Worm (Caenorhabditis elegans): ENCODE results near the gene C04C3.7.
"Not testable (repeated sequence)": the region's sequence is repeated elsewhere in the genome, so short reads cannot be mapped to it uniquely, and the experiment has no call there.

Gene C04C3.7

ce11 chrIV:3389999-3390398 is 43.3 kb downstream of the C04C3.7 start, which contains the start of gene B0546.5:
B0546.5 (minus strand) TSS chrIV:3390099.
- not testable (repeated sequence) for TF ChIP-seq him-1, W03F9.2, dao-5 (tag; optimal IDR thresholded peaks at IDR 0.05)

ce11 chrIV:3386504-3387290 is 46.6 kb downstream of the C04C3.7 start:
- no peak for TF ChIP-seq dao-5 (tag; optimal IDR thresholded peaks at IDR 0.05)
- TF ChIP-seq W03F9.2 (tag; optimal IDR thresholded peaks at IDR 0.05): no peak
- no peak for TF ChIP-seq him-1 (tag; optimal IDR thresholded peaks at IDR 0.05)

ce11 chrIV:3385337-3386215 is 47.7 kb downstream of the C04C3.7 start, which contains the start of gene mai-2:
mai-2 (plus strand) TSS chrIV:3385910.
- TF ChIP-seq him-1 (tag; optimal IDR thresholded peaks at IDR 0.05): no peak
- no peak for TF ChIP-seq W03F9.2 (tag; optimal IDR thresholded peaks at IDR 0.05)
- TF ChIP-seq dao-5 (tag; optimal IDR thresholded peaks at IDR 0.05): no peak

- TF ChIP-seq dao-5 (tag; optimal IDR thresholded peaks at IDR 0.05) (no peak), W03F9.2 (tag; optimal IDR thresholded peaks at IDR 0.05) (peak; percentile 34), him-1 (tag; optimal IDR thresholded peaks at IDR 0.05) (peak; percentile 28)
Observed at ce11 chrIV:3384593-3384992, 48.7 kb downstream of the C04C3.7 start.

ce11 chrIV:3384047-3384446 is 49.2 kb downstream of the C04C3.7 start, which contains the start of gene B0546.4:
B0546.4 (minus strand) TSS chrIV:3384147.
- no peak for TF ChIP-seq dao-5 (tag; optimal IDR thresholded peaks at IDR 0.05)
- TF ChIP-seq W03F9.2 (tag; optimal IDR thresholded peaks at IDR 0.05): no peak
- no peak for TF ChIP-seq him-1 (tag; optimal IDR thresholded peaks at IDR 0.05)

ce11 chrIV:3383203-3383602 is 50.1 kb downstream of the C04C3.7 start:
- no peak for TF ChIP-seq dao-5 (tag; optimal IDR thresholded peaks at IDR 0.05)

ce11 chrIV:3382338-3382907 is 50.9 kb downstream of the C04C3.7 start, which contains the start of gene B0546.3:
B0546.3 (minus strand) TSS chrIV:3382841.
- TF ChIP-seq W03F9.2 (tag; optimal IDR thresholded peaks at IDR 0.05): no peak
- no peak for TF ChIP-seq him-1 (tag; optimal IDR thresholded peaks at IDR 0.05)
- no peak for TF ChIP-seq dao-5 (tag; optimal IDR thresholded peaks at IDR 0.05)

All from whole organism, L4/young adult.